Worm (Caenorhabditis elegans): Measurements from ENCODE around the gene sumv-1.

The sumv-1 gene

DNA sequence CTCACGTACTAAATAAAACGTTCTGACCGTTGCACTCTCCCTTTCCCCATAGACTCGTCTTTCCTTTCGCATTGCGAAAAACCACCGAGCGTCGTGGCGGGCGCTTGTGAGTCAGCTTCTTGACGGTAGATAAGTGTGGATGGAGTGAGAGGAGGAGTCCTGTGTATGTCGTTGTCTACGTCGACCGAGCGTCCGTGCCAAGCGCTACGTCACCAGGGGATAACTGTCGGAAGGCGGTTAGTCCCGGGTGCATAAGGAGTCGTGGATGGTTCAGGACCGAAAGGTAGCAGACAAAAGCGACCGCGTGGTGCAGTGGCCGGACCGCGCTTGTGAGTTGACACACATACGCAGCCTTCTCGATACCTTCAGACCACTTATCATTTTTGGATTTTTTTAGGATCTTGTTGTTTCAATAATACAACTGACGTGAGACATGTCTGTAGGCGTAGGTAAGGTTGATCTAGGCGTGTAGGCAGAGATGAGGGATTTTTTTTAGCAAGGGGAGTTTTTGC is 42.8 kb downstream of the sumv-1 start:
- TF ChIP-seq ceh-100 (GFP tag; IDR thresholded peaks at IDR 0.05) (peak; percentile 62), aptf-2 (GFP tag; conservative IDR thresholded peaks at IDR 0.05) (0 out of 2 replicates have a peak, but pooled peaks have one; percentile 24), cebp-2 (GFP tag; IDR thresholded peaks at IDR 0.05) (0 out of 2 replicates have a peak, but pooled peaks have one; percentile 75), madf-6 (GFP tag; IDR thresholded peaks at IDR 0.05) (peak; percentile 71), ZK185.1 (tag; optimal IDR thresholded peaks at IDR 0.05; ENCODE audit: poor library complexity, severe bottlenecking) (peak; percentile 58), Y95B8A.8 (GFP tag; IDR thresholded peaks at IDR 0.05) (peak; percentile 73; the same call in 1 of the 2 replicates), T07F8.4 (tag; optimal IDR thresholded peaks at IDR 0.05) (peak; percentile 36), egl-44 (GFP tag; IDR thresholded peaks at IDR 0.05) (peak; percentile 94), tlf-1 (GFP tag; optimal IDR thresholded peaks at IDR 0.05) (peak; percentile 52), F23B12.7 (tag; optimal IDR thresholded peaks at IDR 0.05; ENCODE audit: insufficient read depth) (peak; percentile 42), let-607 (tag; optimal IDR thresholded peaks at IDR 0.05) (peak; percentile 48 to 60), B0035.1 (tag; optimal IDR thresholded peaks at IDR 0.05) (peak; percentile 40), let-526 (GFP tag; IDR thresholded peaks at IDR 0.05) (0 out of 2 replicates have a peak, but pooled peaks have one; percentile 18), K11D2.4 (GFP tag; IDR thresholded peaks at IDR 0.05) (peak; percentile 69), lin-35 (GFP tag; optimal IDR thresholded peaks at IDR 0.05) (peak in 1 of 3 experiments; percentile 20), him-1 (tag; optimal IDR thresholded peaks at IDR 0.05) (peak; percentile 78), athp-1 (tag; optimal IDR thresholded peaks at IDR 0.05) (peak; percentile 57), attf-3 (GFP tag; conservative IDR thresholded peaks at IDR 0.05) (0 out of 2 replicates have a peak, but pooled peaks have one; percentile 28), ztf-6 (GFP tag; IDR thresholded peaks at IDR 0.05) (0 out of 2 replicates have a peak, but pooled peaks have one; percentile 5), F49E8.2 (tag; optimal IDR thresholded peaks at IDR 0.05; ENCODE audit: insufficient read depth) (peak; percentile 22), ztf-28 (GFP tag; IDR thresholded peaks at IDR 0.05) (0 out of 2 replicates have a peak, but pooled peaks have one; percentile 30), repo-1 (tag; optimal IDR thresholded peaks at IDR 0.05) (peak; percentile 79), nfyb-1 (GFP tag; IDR thresholded peaks at IDR 0.05) (peak; percentile 89), pbrm-1 (GFP tag; IDR thresholded peaks at IDR 0.05) (peak; percentile 60; the same call in 1 of the 2 replicates), rpc-1 (optimal IDR thresholded peaks at IDR 0.05) (peak; percentile 70), rpc-1 (tag; optimal IDR thresholded peaks at IDR 0.05) (peak; percentile 68), ceh-79 (tag; optimal IDR thresholded peaks at IDR 0.05) (peak; percentile 38), die-1 (tag; optimal IDR thresholded peaks at IDR 0.05) (peak; percentile 80), K12H6.12 (tag; optimal IDR thresholded peaks at IDR 0.05) (peak; percentile 78), rcor-1 (GFP tag; IDR thresholded peaks at IDR 0.05) (peak; percentile 83), attf-5 (GFP tag; optimal IDR thresholded peaks at IDR 0.05) (peak; percentile 73), B0019.2 (GFP tag; conservative IDR thresholded peaks at IDR 0.05) (0 out of 2 replicates have a peak, but pooled peaks have one; percentile 29), bed-2 (GFP tag; IDR thresholded peaks at IDR 0.05) (peak; percentile 78; the same call in 1 of the 2 replicates), lag-1 (GFP tag; IDR thresholded peaks at IDR 0.05) (0 out of 2 replicates have a peak, but pooled peaks have one; percentile 68), somi-1 (GFP tag; optimal IDR thresholded peaks at IDR 0.05) (peak; percentile 44), unc-130 (GFP tag; optimal IDR thresholded peaks at IDR 0.05) (peak; percentile 44), attf-6 (GFP tag; IDR thresholded peaks at IDR 0.05) (0 out of 2 replicates have a peak, but pooled peaks have one; percentile 23), hmg-1.2 (GFP tag; IDR thresholded peaks at IDR 0.05) (peak; percentile 69), nhr-120 (GFP tag; IDR thresholded peaks at IDR 0.05) (0 out of 2 replicates have a peak, but pooled peaks have one; percentile 39), C17E4.6 (GFP tag; IDR thresholded peaks at IDR 0.05) (peak; percentile 68; the same call in 1 of the 2 replicates), lin-26 (GFP tag; IDR thresholded peaks at IDR 0.05) (peak; percentile 88), egrh-3 (GFP tag; IDR thresholded peaks at IDR 0.05) (peak; percentile 80), lsl-1 (GFP tag; optimal IDR thresholded peaks at IDR 0.05) (peak; percentile 69), ekl-4 (GFP tag; IDR thresholded peaks at IDR 0.05) (peak; percentile 70; the same call in 1 of the 2 replicates), zim-3 (tag; optimal IDR thresholded peaks at IDR 0.05) (peak; percentile 67), madf-8 (GFP tag; conservative IDR thresholded peaks at IDR 0.05) (peak; percentile 50)

All from whole organism, young adult.